Fruit fly (Drosophila melanogaster): ENCODE measurements around the gene Sr-CIV.

Sr-CIV gene

DNA sequence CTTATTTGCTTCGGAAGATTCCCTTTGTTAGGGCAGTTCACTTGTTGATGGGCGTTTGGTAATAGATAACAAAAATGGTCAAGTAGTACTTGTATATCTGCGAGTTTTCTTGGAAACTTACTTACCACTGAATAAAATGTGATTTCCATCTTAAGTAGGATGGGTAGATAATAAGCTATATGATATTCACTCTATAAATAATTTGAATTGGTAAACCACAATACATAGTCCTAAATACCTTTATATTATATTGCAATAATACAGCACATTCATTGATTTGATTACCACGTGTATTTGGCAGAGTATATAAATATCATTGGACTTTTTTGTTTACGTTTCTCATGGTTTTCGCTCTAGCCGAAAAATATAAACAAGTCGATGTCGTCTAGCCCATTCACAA, 47.9 kb downstream of the Sr-CIV start (continued):
- TF ChIP-seq CG11695 (GFP tag; IDR thresholded peaks at IDR 0.05) (peak; percentile 72; the same call in 2 of the 3 replicates), CG30431 (GFP tag; optimal IDR thresholded peaks at IDR 0.05) (peak; percentile 12), Hsf (GFP tag; optimal IDR thresholded peaks at IDR 0.05) (peak; percentile 70), sc (optimal IDR thresholded peaks at IDR 0.05) (no peak), sc (GFP tag; optimal IDR thresholded peaks at IDR 0.05) (peak; percentile 16), CG4360 (GFP tag; IDR thresholded peaks at IDR 0.05) (no peak), schlank (tag; optimal IDR thresholded peaks at IDR 0.05) (peak; percentile 38), unpg (GFP tag; optimal IDR thresholded peaks at IDR 0.05) (peak; percentile 57), Fer2 (tag; optimal IDR thresholded peaks at IDR 0.05) (peak; percentile 27), CG6683 (GFP tag; optimal IDR thresholded peaks at IDR 0.05) (peak; percentile 15), CG11504 (tag; optimal IDR thresholded peaks at IDR 0.05) (peak; percentile 77), NK7.1 (GFP tag; optimal IDR thresholded peaks at IDR 0.05) (peak; percentile 29), CG10431 (GFP tag; optimal IDR thresholded peaks at IDR 0.05) (no peak), stc (GFP tag; IDR thresholded peaks at IDR 0.05) (peak; percentile 34; the same call in 1 of the 2 replicates), D (optimal IDR thresholded peaks at IDR 0.05) (no peak), D (GFP tag; optimal IDR thresholded peaks at IDR 0.05) (peak; percentile 19), CG4707 (GFP tag; optimal IDR thresholded peaks at IDR 0.05) (no peak), HLH3B (GFP tag; IDR thresholded peaks at IDR 0.05) (no peak), phol (tag; optimal IDR thresholded peaks at IDR 0.05) (peak; percentile 60), HLH4C (GFP tag; IDR thresholded peaks at IDR 0.05; ENCODE audit: partially characterized antibody) (no peak), CG15011 (GFP tag; optimal IDR thresholded peaks at IDR 0.05) (peak; percentile 26), CG18764 (GFP tag; optimal IDR thresholded peaks at IDR 0.05) (no peak), CG3407 (GFP tag; optimal IDR thresholded peaks at IDR 0.05) (peak; percentile 6), CG7357 (GFP tag; IDR thresholded peaks at IDR 0.05) (0 out of 3 replicates have a peak, but pooled peaks have one; percentile 23), chn (GFP tag; optimal IDR thresholded peaks at IDR 0.05) (peak; percentile 32), CHES-1-like (GFP tag; optimal IDR thresholded peaks at IDR 0.05) (peak; percentile 55), dimm (GFP tag; IDR thresholded peaks at IDR 0.05) (no peak), CG18262 (tag; optimal IDR thresholded peaks at IDR 0.05) (peak; percentile 66), CG2678 (tag; optimal IDR thresholded peaks at IDR 0.05) (peak; percentile 84), CG31441 (GFP tag; IDR thresholded peaks at IDR 0.05) (peak; percentile 61), slbo (GFP tag; IDR thresholded peaks at IDR 0.05) (peak; percentile 71), gsb (GFP tag; IDR thresholded peaks at IDR 0.05) (peak; percentile 45; the same call in 1 of the 2 replicates), pum (GFP tag; optimal IDR thresholded peaks at IDR 0.05) (peak; percentile 11), ATbp (GFP tag; optimal IDR thresholded peaks at IDR 0.05) (peak; percentile 51), sug (tag; optimal IDR thresholded peaks at IDR 0.05) (peak; percentile 49), CG12299 (tag; optimal IDR thresholded peaks at IDR 0.05) (no peak), klu (GFP tag; IDR thresholded peaks at IDR 0.05) (peak; percentile 37; the same call in 1 of the 2 replicates), Jarid2 (GFP tag; optimal IDR thresholded peaks at IDR 0.05) (peak; percentile 14), CG9817 (tag; optimal IDR thresholded peaks at IDR 0.05) (peak; percentile 72), CG10654 (GFP tag; optimal IDR thresholded peaks at IDR 0.05) (peak; percentile 26), bab2 (GFP tag; optimal IDR thresholded peaks at IDR 0.05) (peak; percentile 50), mam (GFP tag; optimal IDR thresholded peaks at IDR 0.05) (peak; percentile 53), CG2120 (GFP tag; optimal IDR thresholded peaks at IDR 0.05) (peak; percentile 78), zf30C (GFP tag; optimal IDR thresholded peaks at IDR 0.05) (no peak), gcm (GFP tag; optimal IDR thresholded peaks at IDR 0.05) (peak; percentile 3), Nf-YB (GFP tag; optimal IDR thresholded peaks at IDR 0.05) (no peak), dpn (GFP tag; optimal IDR thresholded peaks at IDR 0.05) (peak; percentile 38 to 60), tin (GFP tag; optimal IDR thresholded peaks at IDR 0.05) (peak; percentile 72), jumu (GFP tag; optimal IDR thresholded peaks at IDR 0.05) (peak; percentile 5), oc (tag; optimal IDR thresholded peaks at IDR 0.05) (no peak), CG32767 (GFP tag; IDR thresholded peaks at IDR 0.05) (peak; percentile 46; the same call in 1 of the 2 replicates)

Data from whole organism, embryonic.